Worm (Caenorhabditis elegans) whole organism, late embryonic: ENCODE measurements around the gene W03F9.2.
A peak's percentile ranks its signal among the peaks of the same experiment; 100 is the strongest.

ENCODE experiments used
- F13H6.1 ChIP-seq: sonication (generic microtip); optimal IDR thresholded peaks from 2 replicates; lab custom pipeline; 2016; ENCODE audit warnings: missing genetic modification characterization, missing compliant biosample characterization
- Y22D7AL.16 ChIP-seq: sonication (generic microtip); optimal IDR thresholded peaks from 2 replicates; lab custom pipeline; 2016; ENCODE audit warnings: missing genetic modification characterization, missing compliant biosample characterization
- ahr-1 ChIP-seq: sonication (generic microtip); optimal IDR thresholded peaks from 2 replicates; lab custom pipeline; 2016; ENCODE audit warnings: missing genetic modification characterization, missing compliant biosample characterization
- ama-1 ChIP-seq: fragments of 150-350 bp; optimal IDR thresholded peaks from 2 replicates; lab custom pipeline; 2014
- ceh-14 ChIP-seq: sonication (generic microtip); optimal IDR thresholded peaks from 2 replicates; lab custom pipeline; 2016; ENCODE audit warnings: missing genotype, missing genetic modification characterization, missing compliant biosample characterization
- ceh-18 ChIP-seq: sonication (generic microtip); optimal IDR thresholded peaks from 2 replicates; lab custom pipeline; 2016; ENCODE audit warnings: missing genetic modification characterization, missing compliant biosample characterization
- ceh-22 ChIP-seq: sonication (generic microtip); optimal IDR thresholded peaks from 2 replicates; lab custom pipeline; 2017; ENCODE audit warnings: missing biosample characterization, missing genetic modification characterization
- ceh-24 ChIP-seq: sonication (generic microtip); optimal IDR thresholded peaks from 2 replicates; lab custom pipeline; 2016; ENCODE audit warnings: mild to moderate bottlenecking, missing genetic modification characterization, missing compliant biosample characterization
- ceh-30 ChIP-seq: fragments of 150-350 bp; optimal IDR thresholded peaks from 2 replicates; lab custom pipeline; 2014; ENCODE audit warnings: missing biosample characterization, missing genetic modification characterization
- ceh-31 ChIP-seq: sonication (generic microtip); optimal IDR thresholded peaks from 2 replicates; lab custom pipeline; 2016; ENCODE audit warnings: missing genetic modification characterization, missing compliant biosample characterization
- ceh-45 ChIP-seq: fragments of 200-800 bp; sonication (Bioruptor generic); IDR thresholded peaks from 2 replicates; pipeline ENCODE4 v1.3.6; 2022; ENCODE audit warnings: missing genetic modification reagents, missing genetic modification characterization, missing compliant biosample characterization
- ceh-48 ChIP-seq: sonication (generic microtip); optimal IDR thresholded peaks from 2 replicates; lab custom pipeline; 2016; ENCODE audit warnings: missing genetic modification characterization, inconsistent platforms, missing compliant biosample characterization
- ceh-6 ChIP-seq: fragments of 200-800 bp; sonication (Bioruptor generic); optimal IDR thresholded peaks from 2 replicates; lab custom pipeline; 2018; ENCODE audit warnings: mild to moderate bottlenecking, missing genetic modification characterization, missing compliant biosample characterization
- ceh-9 ChIP-seq: sonication (generic microtip); optimal IDR thresholded peaks from 2 replicates; lab custom pipeline; 2016; ENCODE audit warnings: mild to moderate bottlenecking, missing genetic modification characterization, inconsistent platforms, missing compliant biosample characterization
- che-1 ChIP-seq: sonication (generic microtip); optimal IDR thresholded peaks from 2 replicates; lab custom pipeline; 2016; ENCODE audit warnings: mild to moderate bottlenecking, missing genetic modification characterization, missing compliant biosample characterization
- elt-2 ChIP-seq: sonication (generic microtip); optimal IDR thresholded peaks from 2 replicates; lab custom pipeline; 2016; ENCODE audit warnings: missing genetic modification reagents, missing genetic modification characterization, missing compliant biosample characterization
- fax-1 ChIP-seq: sonication (generic microtip); optimal IDR thresholded peaks from 2 replicates; lab custom pipeline; 2016; ENCODE audit warnings: missing genotype, missing genetic modification characterization, missing compliant biosample characterization
- gmeb-2 ChIP-seq: sonication (generic microtip); optimal IDR thresholded peaks from 2 replicates; lab custom pipeline; 2016; ENCODE audit warnings: missing genetic modification characterization, inconsistent platforms, missing compliant biosample characterization
- hlh-15 ChIP-seq: sonication (generic microtip); optimal IDR thresholded peaks from 2 replicates; lab custom pipeline; 2016; ENCODE audit warnings: missing genetic modification characterization, missing compliant biosample characterization
- hlh-30 ChIP-seq: sonication (generic microtip); optimal IDR thresholded peaks from 2 replicates; lab custom pipeline; 2017; ENCODE audit warnings: antibody characterized with exemption, missing genetic modification characterization, missing compliant biosample characterization; ENCODE audit not compliant: insufficient read depth
- hlh-6 ChIP-seq: sonication (generic microtip); optimal IDR thresholded peaks from 2 replicates; lab custom pipeline; 2016; ENCODE audit warnings: missing genotype, missing genetic modification characterization, missing compliant biosample characterization
- hlh-8 ChIP-seq: sonication (generic microtip); optimal IDR thresholded peaks from 2 replicates; lab custom pipeline; 2016; ENCODE audit warnings: missing genotype, missing genetic modification characterization, missing compliant biosample characterization
- lin-11 ChIP-seq: fragments of 200-800 bp; sonication (Bioruptor generic); optimal IDR thresholded peaks from 2 replicates; lab custom pipeline; 2018; ENCODE audit warnings: mild to moderate bottlenecking, missing genetic modification characterization, missing compliant biosample characterization
- nfya-1 ChIP-seq: sonication (generic microtip); optimal IDR thresholded peaks from 2 replicates; lab custom pipeline; 2017; ENCODE audit warnings: missing genetic modification characterization, mild to moderate bottlenecking, missing compliant biosample characterization, antibody characterized with exemption, moderate library complexity
- nhr-232 ChIP-seq: sonication (generic microtip); optimal IDR thresholded peaks from 2 replicates; lab custom pipeline; 2016; ENCODE audit warnings: missing genetic modification characterization, missing compliant biosample characterization
- npax-4 ChIP-seq: sonication (generic microtip); optimal IDR thresholded peaks from 2 replicates; lab custom pipeline; 2016; ENCODE audit warnings: missing genetic modification characterization, missing compliant biosample characterization
- odd-2 ChIP-seq: sonication (generic microtip); optimal IDR thresholded peaks from 2 replicates; lab custom pipeline; 2017; ENCODE audit warnings: antibody characterized with exemption, mild to moderate bottlenecking, missing genetic modification characterization, missing compliant biosample characterization
- pag-3 ChIP-seq: sonication (generic microtip); optimal IDR thresholded peaks from 2 replicates; lab custom pipeline; 2016; ENCODE audit warnings: missing compliant biosample characterization, missing genetic modification characterization, borderline replicate concordance
- pat-9 ChIP-seq: fragments of 200-800 bp; sonication (Bioruptor generic); optimal IDR thresholded peaks from 2 replicates; lab custom pipeline; 2018; ENCODE audit warnings: mild to moderate bottlenecking, missing genetic modification characterization, moderate library complexity, missing compliant biosample characterization
- pax-1 ChIP-seq: fragments of 150-350 bp; optimal IDR thresholded peaks from 2 replicates; lab custom pipeline; 2014; ENCODE audit warnings: missing biosample characterization, missing genetic modification characterization
- pha-2 ChIP-seq: sonication (generic microtip); optimal IDR thresholded peaks from 2 replicates; lab custom pipeline; 2017; ENCODE audit warnings: mild to moderate bottlenecking, missing genetic modification characterization, missing compliant biosample characterization
- pqm-1 ChIP-seq: sonication (generic microtip); optimal IDR thresholded peaks from 2 replicates; lab custom pipeline; 2016; ENCODE audit warnings: missing genetic modification characterization, missing compliant biosample characterization
- pros-1 ChIP-seq: fragments of 150-350 bp; optimal IDR thresholded peaks from 2 replicates; lab custom pipeline; 2014; ENCODE audit warnings: missing biosample characterization, missing genetic modification reagents, missing genetic modification characterization
- sox-2 ChIP-seq: fragments of 200-800 bp; sonication (Bioruptor generic); IDR thresholded peaks from 2 replicates; pipeline ENCODE4 v1.3.6; 2022; ENCODE audit warnings: missing genetic modification reagents, missing genetic modification characterization, missing compliant biosample characterization
- sox-4 ChIP-seq: sonication (generic microtip); optimal IDR thresholded peaks from 2 replicates; lab custom pipeline; 2017; ENCODE audit warnings: mild to moderate bottlenecking, missing genetic modification characterization, inconsistent platforms, missing compliant biosample characterization
- unc-42 ChIP-seq: sonication (generic microtip); optimal IDR thresholded peaks from 2 replicates; lab custom pipeline; 2016; ENCODE audit warnings: missing genotype, missing genetic modification characterization, missing compliant biosample characterization
- zip-5 ChIP-seq: sonication (generic microtip); optimal IDR thresholded peaks from 2 replicates; lab custom pipeline; 2016; ENCODE audit warnings: missing genetic modification characterization, missing compliant biosample characterization
- ztf-16 ChIP-seq: sonication (generic microtip); optimal IDR thresholded peaks from 2 replicates; lab custom pipeline; 2017; ENCODE audit warnings: missing genetic modification characterization, missing compliant biosample characterization

W03F9.2 gene

DNA sequence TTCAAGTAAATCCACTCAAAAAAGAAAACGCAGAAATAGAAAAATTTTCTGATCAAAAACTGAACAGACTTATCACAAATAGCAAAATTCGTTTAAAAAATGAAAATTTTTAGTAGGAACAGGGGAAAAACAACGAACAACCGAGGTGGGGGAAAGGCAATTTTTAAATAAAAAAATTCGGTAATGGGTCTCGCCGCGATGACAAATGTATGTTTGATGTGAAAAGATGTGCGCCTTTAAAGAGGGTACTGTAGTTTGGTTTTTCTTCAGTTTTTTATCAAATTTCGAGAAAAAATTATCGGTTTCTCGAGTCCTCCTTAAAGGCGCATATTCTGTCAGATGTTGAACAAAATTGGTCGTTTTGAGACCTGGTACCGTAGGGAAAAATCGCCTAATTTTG lies 3.9 kb downstream of the W03F9.2 start:
- TF ChIP-seq hlh-15 (tag; lab: Kevin White, UChicago) (no peak), elt-2 (tag; lab: Kevin White, UChicago) (no peak), fax-1 (tag; lab: Kevin White, UChicago) (no peak), ceh-30 (tag; lab: Kevin White, UChicago) (no peak), npax-4 (tag; lab: Kevin White, UChicago) (no peak), che-1 (no peak), pha-2 (tag; lab: Kevin White, UChicago) (no peak), hlh-30 (no peak), ceh-31 (no peak), hlh-8 (tag; lab: Kevin White, UChicago) (no peak), unc-42 (tag; lab: Kevin White, UChicago) (no peak), odd-2 (tag; lab: Kevin White, UChicago) (no peak), ztf-16 (tag; lab: Kevin White, UChicago) (no peak)

DNA sequence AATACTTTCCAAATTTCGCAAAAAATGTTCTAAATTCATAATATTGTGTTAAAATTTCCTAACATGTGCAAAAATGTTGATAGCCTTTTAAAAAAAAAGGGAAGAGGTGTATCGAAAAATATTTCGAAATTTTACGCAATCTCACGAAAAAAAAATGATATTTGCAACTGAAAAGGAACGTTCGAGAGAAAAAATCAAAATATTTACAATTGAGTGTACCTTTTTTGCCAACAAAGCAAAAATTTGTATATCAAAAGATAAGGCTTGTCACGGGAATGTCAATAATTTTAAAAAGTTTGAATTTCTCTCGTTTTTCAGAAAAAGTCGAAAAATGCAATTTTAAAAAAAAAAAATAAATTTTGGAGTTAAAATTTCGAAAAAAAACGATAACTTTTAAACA lies 4.3 kb downstream of the W03F9.2 start:
- TF ChIP-seq sox-4 (tag; lab: Kevin White, UChicago) (no peak), hlh-6 (tag; lab: Kevin White, UChicago) (no peak), ceh-45 (GFP tag; lab: Robert Waterston, UW) (no peak), zip-5 (tag; lab: Kevin White, UChicago) (no peak), odd-2 (tag; lab: Kevin White, UChicago) (no peak), ceh-22 (tag; lab: Kevin White, UChicago) (no peak), ceh-6 (GFP tag; lab: Kevin White, UChicago) (no peak), gmeb-2 (tag; lab: Kevin White, UChicago) (no peak), ceh-30 (tag; lab: Kevin White, UChicago) (no peak), ceh-24 (no peak), ceh-9 (tag; lab: Kevin White, UChicago) (no peak), pros-1 (tag; lab: Kevin White, UChicago) (no peak), ama-1 (no peak), F13H6.1 (tag; lab: Kevin White, UChicago) (no peak), ceh-31 (no peak), nfya-1 (tag; lab: Kevin White, UChicago) (no peak)

DNA sequence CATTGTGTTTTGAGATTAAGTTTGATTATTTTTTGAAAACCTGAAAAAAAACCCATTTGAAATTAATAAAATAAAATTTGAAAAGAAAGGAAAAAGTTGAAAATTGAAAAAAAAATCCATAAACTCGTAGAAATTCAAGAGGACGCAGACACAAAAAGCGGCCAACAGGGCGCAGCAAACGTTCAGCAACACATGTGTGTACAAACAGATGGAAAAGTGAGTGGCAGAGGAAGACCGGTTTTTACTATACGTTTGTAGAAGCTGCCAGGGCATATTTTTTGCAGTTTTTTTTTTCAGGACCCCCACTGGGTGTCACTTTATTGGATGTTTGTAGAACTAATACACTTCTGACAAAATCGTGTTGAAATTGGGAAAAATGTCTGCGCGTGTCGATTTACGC lies 5.1 kb downstream of the W03F9.2 start, which contains the start of gene cgp-1:
Gene cgp-1, minus strand, starts transcription at position 40 of the 400 bp plus-strand sequence.
- TF ChIP-seq ceh-48 (tag; lab: Kevin White, UChicago) (no peak), nfya-1 (tag; lab: Kevin White, UChicago) (peak; percentile 30), hlh-8 (tag; lab: Kevin White, UChicago) (peak; percentile 69)

DNA sequence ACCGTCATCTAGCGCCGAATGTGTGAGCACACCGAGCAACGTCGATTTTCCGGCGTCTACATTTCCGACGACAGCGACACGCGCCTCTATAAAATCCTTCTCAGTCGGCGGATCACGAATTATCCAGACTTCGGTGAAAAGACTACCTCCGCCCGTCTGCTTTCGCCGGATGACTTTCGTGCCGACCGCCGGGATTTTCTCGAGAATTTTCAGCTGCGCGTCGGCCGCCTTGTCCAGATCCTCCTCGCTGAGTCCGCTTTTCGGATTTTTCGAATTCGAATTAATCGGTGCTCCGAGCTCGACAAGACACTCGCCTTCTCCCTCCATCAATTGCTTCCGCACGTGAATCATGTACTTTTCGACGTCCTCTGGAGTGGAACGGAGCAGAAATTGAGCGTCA lies 5.6 kb downstream of the W03F9.2 start:
- TF ChIP-seq ama-1 (no peak), pax-1 (tag; lab: Kevin White, UChicago) (no peak), pag-3 (tag; lab: Kevin White, UChicago) (no peak), ahr-1 (tag; lab: Kevin White, UChicago) (no peak), che-1 (no peak), pat-9 (tag; lab: Kevin White, UChicago) (no peak)

DNA sequence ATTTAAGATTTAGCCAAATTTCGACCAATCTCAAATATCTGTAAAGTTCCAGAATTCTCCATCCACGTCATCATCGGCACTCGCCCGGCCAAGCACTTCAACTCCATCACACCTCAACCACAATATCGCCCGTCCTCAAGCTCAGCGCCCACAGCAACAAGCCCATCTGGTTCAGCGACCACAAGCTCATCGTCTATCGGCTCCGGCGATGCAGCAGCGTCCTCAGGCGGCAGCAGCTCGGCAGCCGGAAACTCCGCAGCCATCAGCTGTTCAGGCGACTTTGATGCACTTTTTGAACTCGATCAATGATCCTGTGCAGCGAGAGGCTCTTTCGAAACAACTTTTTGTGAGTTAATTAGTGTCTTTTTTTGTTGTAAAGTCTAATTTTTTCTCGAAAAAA lies 10.5 kb downstream of the W03F9.2 start:
- TF ChIP-seq ceh-14 (tag; lab: Kevin White, UChicago): no peak
- TF ChIP-seq sox-2 (GFP tag; lab: Robert Waterston, UW): no peak
- TF ChIP-seq ahr-1 (tag; lab: Kevin White, UChicago): no peak
- no peak for TF ChIP-seq nhr-232 (tag; lab: Kevin White, UChicago)
- TF ChIP-seq hlh-6 (tag; lab: Kevin White, UChicago): no peak
- TF ChIP-seq Y22D7AL.16: no peak
- TF ChIP-seq ceh-18 (tag; lab: Kevin White, UChicago): no peak
- TF ChIP-seq sox-4 (tag; lab: Kevin White, UChicago): no peak
- TF ChIP-seq pqm-1 (tag; lab: Kevin White, UChicago): no peak
- no peak for TF ChIP-seq lin-11 (tag; lab: Kevin White, UChicago)
- TF ChIP-seq ceh-6 (GFP tag; lab: Kevin White, UChicago): no peak
